In the genomic region with DNA sequence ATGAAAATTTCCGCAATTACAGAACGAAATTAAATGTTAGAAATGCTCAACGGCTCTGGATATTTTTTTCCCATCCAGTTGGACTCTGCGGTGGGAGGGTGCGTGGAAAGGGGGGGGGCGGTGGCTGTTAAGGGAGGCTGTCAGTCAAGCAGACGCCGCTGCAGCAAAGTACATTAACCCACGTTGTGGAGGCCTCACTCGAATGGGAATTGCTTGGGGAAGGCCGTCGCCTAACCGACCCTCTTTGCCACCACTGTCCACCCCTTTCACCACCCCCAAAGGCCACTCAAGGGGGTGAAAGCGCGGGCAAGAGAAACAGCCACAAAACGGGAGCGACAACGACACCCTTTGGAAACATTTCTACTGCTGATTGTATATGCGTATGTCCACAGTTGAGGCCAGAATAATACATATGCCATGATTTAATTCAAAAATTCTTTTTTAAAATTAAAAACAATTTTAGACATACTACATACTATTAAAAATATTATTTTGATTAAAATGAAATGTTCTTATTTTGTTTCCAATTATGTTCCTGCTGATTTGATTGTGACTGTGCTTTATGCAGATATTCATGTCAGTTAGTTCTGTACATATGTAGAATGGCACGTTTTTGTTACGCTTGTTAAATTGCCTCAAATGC, we compare ENCODE assay signal across 2 fruit fly cellular contexts.
TF ChIP-seq lines count a peak whose summit lies in the region.

No protein-coding gene starts in this region.

TF ChIP-seq in whole organism, embryonic, 481 proteins besides CTCF, POLR2A, EP300 and RAD21 (continued from another document and continues in another):
- TF ChIP-seq CG12659 (GFP tag; optimal IDR thresholded peaks at IDR 0.05; lab: Kevin White, UChicago) (peak; percentile 20), CG15479 (GFP tag; optimal IDR thresholded peaks at IDR 0.05; lab: Kevin White, UChicago) (no peak), CG10979 (tag; optimal IDR thresholded peaks at IDR 0.05; lab: Kevin White, UChicago) (peak; percentile 69), wdn (GFP tag; IDR thresholded peaks at IDR 0.05; lab: Robert Waterston, UW) (no peak), CG15514 (GFP tag; optimal IDR thresholded peaks at IDR 0.05; lab: Kevin White, UChicago) (peak; percentile 33), Kr (GFP tag; optimal IDR thresholded peaks at IDR 0.05; lab: Kevin White, UChicago) (peak; percentile 12), trem (tag; optimal IDR thresholded peaks at IDR 0.05; lab: Kevin White, UChicago) (peak; percentile 30), seq (GFP tag; IDR thresholded peaks at IDR 0.05; lab: Robert Waterston, UW) (peak; percentile 25; the same call in 1 of the 2 replicates), CG11723 (GFP tag; optimal IDR thresholded peaks at IDR 0.05; lab: Kevin White, UChicago) (no peak), CG4424 (GFP tag; optimal IDR thresholded peaks at IDR 0.05; lab: Kevin White, UChicago) (peak; percentile 34), tap (tag; optimal IDR thresholded peaks at IDR 0.05; lab: Kevin White, UChicago) (peak; percentile 71), zfh1 (GFP tag; IDR thresholded peaks at IDR 0.05; lab: Robert Waterston, UW) (peak; percentile 62; the same call in 1 of the 3 replicates), Dek (tag; optimal IDR thresholded peaks at IDR 0.05; lab: Kevin White, UChicago) (peak; percentile 45), sqz (GFP tag; optimal IDR thresholded peaks at IDR 0.05; lab: Kevin White, UChicago) (no peak), CG6689 (GFP tag; IDR thresholded peaks at IDR 0.05; lab: Robert Waterston, UW) (peak; percentile 43; the same call in 1 of the 2 replicates), ato (GFP tag; IDR thresholded peaks at IDR 0.05; lab: Robert Waterston, UW; ENCODE audit: partially characterized antibody) (no peak), Fer1 (GFP tag; optimal IDR thresholded peaks at IDR 0.05; lab: Kevin White, UChicago) (peak; percentile 64), Xrp1 (GFP tag; IDR thresholded peaks at IDR 0.05; lab: Robert Waterston, UW) (peak; percentile 77), insv (GFP tag; optimal IDR thresholded peaks at IDR 0.05; lab: Kevin White, UChicago) (no peak), CG2678 (tag; optimal IDR thresholded peaks at IDR 0.05; lab: Kevin White, UChicago) (peak; percentile 81), zf30C (GFP tag; optimal IDR thresholded peaks at IDR 0.05; lab: Kevin White, UChicago) (no peak), az2 (GFP tag; optimal IDR thresholded peaks at IDR 0.05; lab: Kevin White, UChicago) (peak; percentile 18), unpg (GFP tag; optimal IDR thresholded peaks at IDR 0.05; lab: Kevin White, UChicago) (peak; percentile 73), Xbp1 (GFP tag; optimal IDR thresholded peaks at IDR 0.05; lab: Kevin White, UChicago) (peak; percentile 41), nau (GFP tag; optimal IDR thresholded peaks at IDR 0.05; lab: Kevin White, UChicago) (peak; percentile 23), CG31224 (GFP tag; IDR thresholded peaks at IDR 0.05; lab: Robert Waterston, UW) (no peak), CG2129 (GFP tag; IDR thresholded peaks at IDR 0.05; lab: Robert Waterston, UW; ENCODE audit: partially characterized antibody) (no peak), CG7372 (GFP tag; IDR thresholded peaks at IDR 0.05; lab: Robert Waterston, UW) (no peak), CG18619 (GFP tag; optimal IDR thresholded peaks at IDR 0.05; lab: Kevin White, UChicago) (no peak), CG10209 (GFP tag; optimal IDR thresholded peaks at IDR 0.05; lab: Kevin White, UChicago) (peak; percentile 18), CG4820 (GFP tag; optimal IDR thresholded peaks at IDR 0.05; lab: Kevin White, UChicago) (peak; percentile 28), ken (GFP tag; IDR thresholded peaks at IDR 0.05; lab: Robert Waterston, UW) (no peak), pb (GFP tag; optimal IDR thresholded peaks at IDR 0.05; lab: Kevin White, UChicago) (no peak), CG16779 (GFP tag; IDR thresholded peaks at IDR 0.05; lab: Robert Waterston, UW) (no peak), lola (GFP tag; optimal IDR thresholded peaks at IDR 0.05; lab: Kevin White, UChicago) (peak in 1 of 3 experiments; percentile 49), aop (GFP tag; IDR thresholded peaks at IDR 0.05; lab: Robert Waterston, UW) (no peak), slbo (GFP tag; IDR thresholded peaks at IDR 0.05; lab: Robert Waterston, UW) (peak; percentile 67), gsb-n (tag; optimal IDR thresholded peaks at IDR 0.05; lab: Kevin White, UChicago) (peak; percentile 86), Sox100B (GFP tag; optimal IDR thresholded peaks at IDR 0.05; lab: Kevin White, UChicago) (peak; percentile 53), CG10366 (GFP tag; IDR thresholded peaks at IDR 0.05; lab: Robert Waterston, UW) (peak; percentile 51; the same call in 1 of the 2 replicates), CG4730 (GFP tag; IDR thresholded peaks at IDR 0.05; lab: Robert Waterston, UW) (0 out of 2 replicates have a peak, but pooled peaks have one; percentile 5), CG17568 (GFP tag; optimal IDR thresholded peaks at IDR 0.05; lab: Kevin White, UChicago) (peak; percentile 28), NC2β (GFP tag; optimal IDR thresholded peaks at IDR 0.05; lab: Kevin White, UChicago) (no peak), CG7839 (tag; optimal IDR thresholded peaks at IDR 0.05; lab: Kevin White, UChicago) (peak; percentile 74), CG15011 (GFP tag; optimal IDR thresholded peaks at IDR 0.05; lab: Kevin White, UChicago) (peak; percentile 54), CG7786 (GFP tag; optimal IDR thresholded peaks at IDR 0.05; lab: Kevin White, UChicago) (no peak), CG17361 (GFP tag; IDR thresholded peaks at IDR 0.05; lab: Robert Waterston, UW) (peak; percentile 67; the same call in 2 of the 3 replicates), D19A (tag; optimal IDR thresholded peaks at IDR 0.05; lab: Kevin White, UChicago) (peak; percentile 32), CG11504 (tag; optimal IDR thresholded peaks at IDR 0.05; lab: Kevin White, UChicago) (peak; percentile 49), fu2 (GFP tag; optimal IDR thresholded peaks at IDR 0.05; lab: Kevin White, UChicago) (no peak), Pdp1 (GFP tag; optimal IDR thresholded peaks at IDR 0.05; lab: Kevin White, UChicago) (no peak), CG42726 (GFP tag; IDR thresholded peaks at IDR 0.05; lab: Robert Waterston, UW; ENCODE audit: partially characterized antibody) (no peak), p53 (GFP tag; optimal IDR thresholded peaks at IDR 0.05; lab: Kevin White, UChicago) (no peak), dmrt11E (tag; optimal IDR thresholded peaks at IDR 0.05; lab: Kevin White, UChicago) (peak; percentile 60), mirr (GFP tag; optimal IDR thresholded peaks at IDR 0.05; lab: Kevin White, UChicago) (no peak), CG12299 (tag; optimal IDR thresholded peaks at IDR 0.05; lab: Kevin White, UChicago) (peak; percentile 26), CG3838 (GFP tag; optimal IDR thresholded peaks at IDR 0.05; lab: Kevin White, UChicago) (no peak), fd3F (GFP tag; optimal IDR thresholded peaks at IDR 0.05; lab: Kevin White, UChicago) (peak; percentile 8), BtbVII (GFP tag; optimal IDR thresholded peaks at IDR 0.05; lab: Kevin White, UChicago) (peak; percentile 34), Max (GFP tag; optimal IDR thresholded peaks at IDR 0.05; lab: Kevin White, UChicago) (peak; percentile 25), Fer3 (tag; optimal IDR thresholded peaks at IDR 0.05; lab: Kevin White, UChicago) (peak; percentile 58)

TF ChIP-seq in whole organism, prepupa, 60 proteins besides CTCF, POLR2A, EP300 and RAD21 (continued from another document):
- TF ChIP-seq CG8632 (GFP tag; optimal IDR thresholded peaks at IDR 0.05; lab: Kevin White, UChicago) (peak; percentile 61), Sox102F (GFP tag; optimal IDR thresholded peaks at IDR 0.05; lab: Kevin White, UChicago) (peak; percentile 27), Blimp-1 (GFP tag; optimal IDR thresholded peaks at IDR 0.05; lab: Kevin White, UChicago) (no peak), Sox15 (GFP tag; optimal IDR thresholded peaks at IDR 0.05; lab: Kevin White, UChicago) (no peak), salr (GFP tag; optimal IDR thresholded peaks at IDR 0.05; lab: Kevin White, UChicago) (peak in 1 of 2 experiments; percentile 55), spab (GFP tag; optimal IDR thresholded peaks at IDR 0.05; lab: Kevin White, UChicago) (peak; percentile 34), CG10631 (GFP tag; optimal IDR thresholded peaks at IDR 0.05; lab: Kevin White, UChicago) (peak; percentile 60), CG32006 (GFP tag; optimal IDR thresholded peaks at IDR 0.05; lab: Kevin White, UChicago) (peak; percentile 54), Smox (GFP tag; optimal IDR thresholded peaks at IDR 0.05; lab: Kevin White, UChicago) (peak; percentile 54), dac (GFP tag; optimal IDR thresholded peaks at IDR 0.05; lab: Kevin White, UChicago) (no peak), CG6792 (GFP tag; optimal IDR thresholded peaks at IDR 0.05; lab: Kevin White, UChicago) (peak; percentile 33)
